Worm (Caenorhabditis elegans) whole organism, L4 larva: ENCODE measurements around the gene ect-2.

Experiments used
- D1046.2 ChIP-seq: fragments of 200-800 bp; sonication (Bioruptor generic); IDR thresholded peaks from 2 replicates; pipeline ENCODE4 v1.3.6; 2022; ENCODE audit warnings: missing genetic modification characterization, missing compliant biosample characterization
- F49E8.2 ChIP-seq: sonication (generic microtip); optimal IDR thresholded peaks from 2 replicates; lab custom pipeline; 2016; ENCODE audit warnings: missing compliant biosample characterization, mild to moderate bottlenecking, missing genetic modification characterization, borderline replicate concordance
- T20F7.1 ChIP-seq: fragments of 200-800 bp; sonication (Bioruptor generic); optimal IDR thresholded peaks from 2 replicates; lab custom pipeline; 2018; ENCODE audit warnings: mild to moderate bottlenecking, missing genetic modification characterization, missing compliant biosample characterization
- T26A8.4 ChIP-seq: fragments of 200-800 bp; sonication (Bioruptor generic); IDR thresholded peaks from 2 replicates; pipeline ENCODE4 v1.3.6; 2022; ENCODE audit warnings: missing genetic modification characterization, missing compliant biosample characterization
- Y5F2A.4 ChIP-seq: fragments of 200-800 bp; sonication (Bioruptor generic); optimal IDR thresholded peaks from 2 replicates; lab custom pipeline; 2018; ENCODE audit warnings: mild to moderate bottlenecking, missing genetic modification characterization, missing compliant biosample characterization
- aha-1 ChIP-seq: fragments of 150-350 bp; peaks from one replicate; lab custom pipeline; 2014; ENCODE audit warnings: missing biosample characterization, missing genetic modification characterization
- aly-2 ChIP-seq: sonication (generic microtip); optimal IDR thresholded peaks from 2 replicates; lab custom pipeline; 2018; ENCODE audit warnings: missing biosample characterization, missing genetic modification characterization
- ama-1 ChIP-seq: fragments of 150-350 bp; optimal IDR thresholded peaks from 2 replicates; lab custom pipeline; 2014; ENCODE audit warnings: inconsistent platforms, mixed read lengths
- attf-4 ChIP-seq: sonication (generic microtip); optimal IDR thresholded peaks from 3 replicates; lab custom pipeline; 2017; ENCODE audit warnings: missing biosample characterization, missing genetic modification characterization
- ceh-62 ChIP-seq: sonication (generic microtip); optimal IDR thresholded peaks from 2 replicates; lab custom pipeline; 2017; ENCODE audit warnings: missing biosample characterization, missing genetic modification characterization
- ceh-82 ChIP-seq: sonication (generic microtip); optimal IDR thresholded peaks from 2 replicates; lab custom pipeline; 2017; ENCODE audit warnings: missing biosample characterization, missing genetic modification characterization
- ces-1 ChIP-seq: fragments of 150-350 bp; sonication (generic microtip); optimal IDR thresholded peaks from 4 replicates; lab custom pipeline; 2014; ENCODE audit warnings: missing biosample characterization, missing genetic modification reagents, missing genetic modification characterization
- daf-12 ChIP-seq: fragments of 150-350 bp; optimal IDR thresholded peaks from 2 replicates; lab custom pipeline; 2014; ENCODE audit warnings: missing biosample characterization, missing genetic modification reagents, missing genetic modification characterization
- daf-16 ChIP-seq, 3 experiments: sonication (generic microtip); optimal IDR thresholded peaks; 2 replicates each; lab custom pipeline; 2016 to 2017; ENCODE audit warnings: missing genetic modification characterization in 3 of 3, missing genetic modification reagents in 3 of 3, mild to moderate bottlenecking in 2 of 3, missing compliant biosample characterization in 2 of 3, missing biosample characterization in 1 of 3, moderate library complexity in 1 of 3
- daf-8 ChIP-seq: fragments of 200-800 bp; sonication (Bioruptor generic); IDR thresholded peaks from 2 replicates; pipeline ENCODE4 v1.3.6; 2022; ENCODE audit warnings: missing genetic modification characterization, missing compliant biosample characterization
- dmd-6 ChIP-seq: fragments of 200-800 bp; sonication (Bioruptor generic); IDR thresholded peaks from 2 replicates; pipeline ENCODE4 v1.3.6; 2022; ENCODE audit warnings: missing genetic modification reagents, missing genetic modification characterization, missing compliant biosample characterization
- dmd-8 ChIP-seq: fragments of 200-800 bp; sonication (Bioruptor generic); IDR thresholded peaks from 2 replicates; pipeline ENCODE4 v1.3.6; 2022; ENCODE audit warnings: missing genetic modification characterization, missing compliant biosample characterization
- dmd-9 ChIP-seq: fragments of 200-800 bp; sonication (Bioruptor generic); IDR thresholded peaks from 2 replicates; pipeline ENCODE4 v1.3.6; 2022; ENCODE audit warnings: missing genetic modification reagents, missing genetic modification characterization, missing compliant biosample characterization
- dpl-1 ChIP-seq: fragments of 150-350 bp; optimal IDR thresholded peaks from 2 replicates; lab custom pipeline; 2014; ENCODE audit warnings: missing biosample characterization, missing genetic modification reagents, missing genetic modification characterization
- egl-27 ChIP-seq: sonication (generic microtip); optimal IDR thresholded peaks from 3 replicates; lab custom pipeline; 2017; ENCODE audit warnings: missing biosample characterization, missing genetic modification reagents, missing genetic modification characterization
- egl-43 ChIP-seq: fragments of 200-800 bp; sonication (Bioruptor generic); IDR thresholded peaks from 2 replicates; pipeline ENCODE4 v1.3.6; 2022; ENCODE audit warnings: missing genetic modification reagents, missing genetic modification characterization, missing compliant biosample characterization
- fos-1 ChIP-seq: fragments of 150-350 bp; optimal IDR thresholded peaks from 2 replicates; lab custom pipeline; 2014; ENCODE audit warnings: missing biosample characterization, missing genetic modification characterization
- gei-8 ChIP-seq: fragments of 200-800 bp; sonication (Bioruptor generic); optimal IDR thresholded peaks from 2 replicates; lab custom pipeline; 2018; ENCODE audit warnings: mild to moderate bottlenecking, missing genetic modification characterization, missing compliant biosample characterization
- hmg-1.1 ChIP-seq: fragments of 200-800 bp; sonication (Bioruptor generic); IDR thresholded peaks from 2 replicates; pipeline ENCODE4 v1.3.6; 2022; ENCODE audit warnings: missing genetic modification reagents, missing genetic modification characterization, missing compliant biosample characterization
- jun-1 ChIP-seq: fragments of 150-350 bp; optimal IDR thresholded peaks from 2 replicates; lab custom pipeline; 2014; ENCODE audit warnings: missing biosample characterization, missing genetic modification reagents, missing genetic modification characterization
- lin-1 ChIP-seq: fragments of 200-800 bp; sonication (Bioruptor generic); IDR thresholded peaks from 2 replicates; pipeline ENCODE4 v1.3.6; 2022; ENCODE audit warnings: missing genetic modification reagents, missing genetic modification characterization, missing compliant biosample characterization
- lin-15B ChIP-seq: fragments of 150-350 bp; sonication (generic microtip); optimal IDR thresholded peaks from 3 replicates; lab custom pipeline; 2014; ENCODE audit warnings: missing biosample characterization, missing genetic modification characterization
- lin-38 ChIP-seq: fragments of 200-800 bp; sonication (Bioruptor generic); IDR thresholded peaks from 2 replicates; pipeline ENCODE4 v1.3.6; 2022; ENCODE audit warnings: missing genetic modification reagents, missing genetic modification characterization, missing compliant biosample characterization
- lin-39 ChIP-seq: fragments of 150-350 bp; optimal IDR thresholded peaks from 2 replicates; lab custom pipeline; 2014; ENCODE audit warnings: missing biosample characterization, missing genetic modification reagents, missing genetic modification characterization
- lsy-2 ChIP-seq, 2 experiments: fragments of 150-350 bp in 1 of 2; sonication (generic microtip) in 1 of 2; optimal IDR thresholded peaks; 2 replicates each; lab custom pipeline; 2014 to 2017; ENCODE audit warnings: missing biosample characterization in 2 of 2, missing genetic modification characterization in 2 of 2
- madf-9 ChIP-seq: fragments of 200-800 bp; sonication (Bioruptor generic); conservative IDR thresholded peaks from 2 replicates; pipeline ENCODE4 v1.3.6; 2022; ENCODE audit warnings: missing genetic modification reagents, missing genetic modification characterization, missing compliant biosample characterization
- mdt-29 ChIP-seq: fragments of 200-800 bp; sonication (Bioruptor generic); IDR thresholded peaks from 2 replicates; pipeline ENCODE4 v1.3.6; 2022; ENCODE audit warnings: missing genetic modification reagents, missing genetic modification characterization, missing compliant biosample characterization
- mep-1 ChIP-seq: fragments of 150-350 bp; sonication (generic microtip); optimal IDR thresholded peaks from 3 replicates; lab custom pipeline; 2014; ENCODE audit warnings: missing biosample characterization, missing genetic modification characterization
- mxl-2 ChIP-seq: fragments of 200-800 bp; sonication (Bioruptor generic); conservative IDR thresholded peaks from 2 replicates; pipeline ENCODE4 v1.3.6; 2022; ENCODE audit warnings: missing genetic modification reagents, missing genetic modification characterization, missing compliant biosample characterization
- mxl-3 ChIP-seq: fragments of 200-800 bp; sonication (Bioruptor generic); optimal IDR thresholded peaks from 2 replicates; lab custom pipeline; 2018; ENCODE audit warnings: mild to moderate bottlenecking, missing genetic modification characterization, missing compliant biosample characterization
- nhr-10 ChIP-seq: fragments of 150-350 bp; optimal IDR thresholded peaks from 2 replicates; lab custom pipeline; 2014; ENCODE audit warnings: missing biosample characterization, missing genetic modification characterization
- nhr-102 ChIP-seq: sonication (generic microtip); optimal IDR thresholded peaks from 2 replicates; lab custom pipeline; 2016; ENCODE audit warnings: mild to moderate bottlenecking, missing genetic modification characterization, moderate library complexity, missing compliant biosample characterization
- nhr-11 ChIP-seq: fragments of 150-350 bp; optimal IDR thresholded peaks from 2 replicates; lab custom pipeline; 2014; ENCODE audit warnings: missing biosample characterization, missing genetic modification characterization
- nhr-111 ChIP-seq: fragments of 200-800 bp; sonication (Bioruptor generic); optimal IDR thresholded peaks from 2 replicates; lab custom pipeline; 2018; ENCODE audit warnings: mild to moderate bottlenecking, missing genetic modification characterization, missing compliant biosample characterization
- nhr-25 ChIP-seq: sonication (generic microtip); optimal IDR thresholded peaks from 2 replicates; lab custom pipeline; 2017; ENCODE audit warnings: missing genetic modification characterization, mild to moderate bottlenecking, missing compliant biosample characterization, antibody characterized with exemption, moderate library complexity, borderline replicate concordance; ENCODE audit not compliant: insufficient read depth
- nhr-6 ChIP-seq: fragments of 150-350 bp; optimal IDR thresholded peaks from 2 replicates; lab custom pipeline; 2014; ENCODE audit warnings: missing biosample characterization, missing genetic modification characterization
- pha-4 ChIP-seq, 2 experiments: fragments of 150-350 bp in 1 of 2; fragments of 200-800 bp in 1 of 2; sonication (Bioruptor generic) in 1 of 2; IDR thresholded peaks in 1 of 2; optimal IDR thresholded peaks in 1 of 2; 2 replicates each; pipeline versions ENCODE4 v1.3.6 to Lab custom; 2014 to 2022; ENCODE audit warnings: missing genetic modification characterization in 2 of 2, missing genetic modification reagents in 2 of 2, missing biosample characterization in 1 of 2, missing compliant biosample characterization in 1 of 2
- pqm-1 ChIP-seq: sonication (generic microtip); optimal IDR thresholded peaks from 2 replicates; lab custom pipeline; 2017; ENCODE audit warnings: missing biosample characterization, missing genetic modification characterization
- saeg-2 ChIP-seq: fragments of 200-800 bp; sonication (Bioruptor generic); IDR thresholded peaks from 2 replicates; pipeline ENCODE4 v1.3.6; 2022; ENCODE audit warnings: missing genetic modification reagents, missing genetic modification characterization, missing compliant biosample characterization
- sdz-12 ChIP-seq: fragments of 200-800 bp; sonication (Bioruptor generic); optimal IDR thresholded peaks from 2 replicates; lab custom pipeline; 2018; ENCODE audit warnings: mild to moderate bottlenecking, missing genetic modification characterization, missing compliant biosample characterization
- skn-1 ChIP-seq: fragments of 150-350 bp; optimal IDR thresholded peaks from 2 replicates; lab custom pipeline; 2014; ENCODE audit warnings: missing biosample characterization, missing genetic modification characterization
- snpc-1.2 ChIP-seq: fragments of 200-800 bp; sonication (Bioruptor generic); IDR thresholded peaks from 2 replicates; pipeline ENCODE4 v1.3.6; 2022; ENCODE audit warnings: missing genetic modification reagents, missing genetic modification characterization, missing compliant biosample characterization
- tag-97 ChIP-seq: fragments of 200-800 bp; sonication (Bioruptor generic); IDR thresholded peaks from 2 replicates; pipeline ENCODE4 v1.3.6; 2022; ENCODE audit warnings: missing genetic modification characterization, missing compliant biosample characterization
- unc-130 ChIP-seq: sonication (generic microtip); optimal IDR thresholded peaks from 2 replicates; lab custom pipeline; 2016; ENCODE audit warnings: missing genetic modification reagents, missing genetic modification characterization, missing compliant biosample characterization
- unc-62 ChIP-seq, 3 experiments: fragments of 150-350 bp in 1 of 3; sonication (generic microtip); optimal IDR thresholded peaks in 2 of 3; peaks in 1 of 3; 1 replicate in 1 of 3; 2 replicates in 2 of 3; lab custom pipeline; 2014 to 2017; ENCODE audit warnings: missing biosample characterization in 3 of 3, missing genetic modification characterization in 3 of 3, missing genetic modification reagents in 3 of 3, missing genotype in 1 of 3
- zfp-2 ChIP-seq: sonication (generic microtip); optimal IDR thresholded peaks from 2 replicates; lab custom pipeline; 2016; ENCODE audit warnings: mild to moderate bottlenecking, missing genetic modification characterization, missing compliant biosample characterization

The ect-2 gene

ce11 chrII:10798429-10798893, 14.7 kb upstream of the ect-2 start, which contains the start of gene npp-19:
npp-19 (minus strand) TSS chrII:10798479.
- peak; percentile 63 for TF ChIP-seq T20F7.1 (GFP tag; lab: Kevin White, UChicago)
- no peak for TF ChIP-seq D1046.2
- TF ChIP-seq nhr-102 (tag; lab: Kevin White, UChicago), result no peak
- no peak for TF ChIP-seq Y5F2A.4 (GFP tag; lab: Kevin White, UChicago)
- no peak for TF ChIP-seq mdt-29
- no peak for TF ChIP-seq mxl-3 (GFP tag; lab: Kevin White, UChicago)
- TF ChIP-seq nhr-11 (tag; lab: Kevin White, UChicago), result peak; percentile 14
- TF ChIP-seq dmd-8 (GFP tag; lab: Robert Waterston, UW), result no peak
- TF ChIP-seq saeg-2 (GFP tag; lab: Robert Waterston, UW), result no peak
- TF ChIP-seq nhr-6 (tag; lab: Kevin White, UChicago), result peak; percentile 32
- no peak for TF ChIP-seq lin-15B (tag; lab: Kevin White, UChicago)
- TF ChIP-seq egl-27 (tag; lab: Kevin White, UChicago), result no peak
- no peak for TF ChIP-seq dmd-9 (GFP tag; lab: Robert Waterston, UW)
- peak; percentile 99 for TF ChIP-seq dpl-1 (GFP tag; lab: Kevin White, UChicago)
- TF ChIP-seq lsy-2 (tag; optimal IDR thresholded peaks at IDR 0.05; lab: Kevin White, UChicago), result peak in 1 of 2 experiments; percentile 86
- TF ChIP-seq mep-1 (tag; lab: Kevin White, UChicago), result peak; percentile 57
- no peak for TF ChIP-seq unc-62 (GFP tag; optimal IDR thresholded peaks at IDR 0.05 in 1 of 2; lab: Kevin White, UChicago)
- no peak for TF ChIP-seq unc-62 (tag; optimal IDR thresholded peaks at IDR 0.05; lab: Kevin White, UChicago)
- TF ChIP-seq lin-1 (GFP tag; lab: Robert Waterston, UW), result no peak
- no peak for TF ChIP-seq skn-1 (tag; lab: Kevin White, UChicago)
- peak; percentile 54; the same call in 1 of the 2 replicates for TF ChIP-seq hmg-1.1 (GFP tag; lab: Robert Waterston, UW)
- TF ChIP-seq pha-4 (GFP tag; IDR thresholded peaks at IDR 0.05; lab: Robert Waterston, UW), result 0 out of 2 replicates have a peak, but pooled peaks have one; percentile 51
- peak; percentile 59 for TF ChIP-seq pha-4 (tag; optimal IDR thresholded peaks at IDR 0.05; lab: Kevin White, UChicago)
- no peak for TF ChIP-seq mxl-2
- no peak for TF ChIP-seq daf-16 (GFP tag; optimal IDR thresholded peaks at IDR 0.05; lab: Kevin White, UChicago)
- no peak for TF ChIP-seq daf-16 (tag; optimal IDR thresholded peaks at IDR 0.05; lab: Kevin White, UChicago)
- no peak for TF ChIP-seq T26A8.4 (GFP tag; lab: Robert Waterston, UW)
- TF ChIP-seq unc-130 (GFP tag; lab: Kevin White, UChicago), result no peak
- TF ChIP-seq lin-39 (tag; lab: Kevin White, UChicago), result no peak
- TF ChIP-seq nhr-25, result no peak
- TF ChIP-seq aly-2 (tag; lab: Kevin White, UChicago), result no peak
- TF ChIP-seq ces-1 (GFP tag; lab: Kevin White, UChicago), result no peak
- TF ChIP-seq aha-1 (tag; lab: Kevin White, UChicago), result peak; percentile 93
- TF ChIP-seq snpc-1.2 (GFP tag; lab: Robert Waterston, UW), result no peak
- no peak for TF ChIP-seq sdz-12 (GFP tag; lab: Kevin White, UChicago)
- TF ChIP-seq zfp-2, result no peak
- TF ChIP-seq F49E8.2, result no peak
- no peak for TF ChIP-seq fos-1 (tag; lab: Kevin White, UChicago)
- no peak for TF ChIP-seq nhr-111
- TF ChIP-seq ceh-62 (tag; lab: Kevin White, UChicago), result no peak
- TF ChIP-seq dmd-6 (GFP tag; lab: Robert Waterston, UW), result peak; percentile 35; the same call in 1 of the 2 replicates
- no peak for TF ChIP-seq egl-43 (GFP tag; lab: Robert Waterston, UW)
- TF ChIP-seq attf-4 (tag; lab: Kevin White, UChicago), result no peak
- no peak for TF ChIP-seq pqm-1 (tag; lab: Kevin White, UChicago)
- TF ChIP-seq ama-1, result no peak
- TF ChIP-seq lin-38 (GFP tag; lab: Robert Waterston, UW), result peak; percentile 74
- TF ChIP-seq jun-1 (tag; lab: Kevin White, UChicago), result no peak
- no peak for TF ChIP-seq ceh-82 (tag; lab: Kevin White, UChicago)
- TF ChIP-seq daf-12 (tag; lab: Kevin White, UChicago), result no peak
- no peak for TF ChIP-seq daf-8 (GFP tag; lab: Robert Waterston, UW)
- no peak for TF ChIP-seq madf-9 (GFP tag; lab: Robert Waterston, UW)
- TF ChIP-seq nhr-10 (tag; lab: Kevin White, UChicago), result no peak
- TF ChIP-seq tag-97 (GFP tag; lab: Robert Waterston, UW), result no peak
- no peak for TF ChIP-seq gei-8 (GFP tag; lab: Kevin White, UChicago)
